Worm (Caenorhabditis elegans) whole organism, mixed stage, embryonic: ENCODE results near the gene sri-73.

Experiments used
- M03D4.4 ChIP-seq: sonication (generic microtip); optimal IDR thresholded peaks from 2 replicates; lab custom pipeline; 2017; ENCODE audit warnings: mild to moderate bottlenecking, missing genetic modification characterization, missing compliant biosample characterization
- bed-3 ChIP-seq: fragments of 200-800 bp; sonication (Bioruptor generic); optimal IDR thresholded peaks from 3 replicates; lab custom pipeline; 2018; ENCODE audit warnings: mild to moderate bottlenecking, missing genetic modification characterization, moderate library complexity, missing compliant biosample characterization
- blmp-1 ChIP-seq: fragments of 150-350 bp; optimal IDR thresholded peaks from 2 replicates; lab custom pipeline; 2014; ENCODE audit warnings: missing biosample characterization, missing genetic modification characterization
- ceh-43 ChIP-seq: fragments of 200-800 bp; sonication (Bioruptor generic); optimal IDR thresholded peaks from 2 replicates; lab custom pipeline; 2018; ENCODE audit warnings: mild to moderate bottlenecking, missing genetic modification characterization, moderate library complexity, missing compliant biosample characterization
- ceh-83 ChIP-seq: fragments of 200-800 bp; sonication (Bioruptor generic); optimal IDR thresholded peaks from 2 replicates; lab custom pipeline; 2018; ENCODE audit warnings: mild to moderate bottlenecking, missing genetic modification characterization, missing compliant biosample characterization
- ces-1 ChIP-seq: fragments of 150-350 bp; optimal IDR thresholded peaks from 2 replicates; lab custom pipeline; 2014; ENCODE audit warnings: missing biosample characterization, missing genetic modification reagents, missing genetic modification characterization
- cnd-1 ChIP-seq: fragments of 200-800 bp; sonication (Bioruptor generic); optimal IDR thresholded peaks from 2 replicates; lab custom pipeline; 2018; ENCODE audit warnings: mild to moderate bottlenecking, missing genetic modification characterization, missing compliant biosample characterization
- drap-1 ChIP-seq: fragments of 200-800 bp; sonication (Bioruptor generic); optimal IDR thresholded peaks from 3 replicates; lab custom pipeline; 2018; ENCODE audit warnings: mild to moderate bottlenecking, missing genetic modification characterization, missing compliant biosample characterization
- elt-1 ChIP-seq: sonication (generic microtip); optimal IDR thresholded peaks from 2 replicates; lab custom pipeline; 2017; ENCODE audit warnings: missing genetic modification characterization, mild to moderate bottlenecking, missing compliant biosample characterization, antibody characterized with exemption, moderate library complexity, borderline replicate concordance; ENCODE audit not compliant: insufficient read depth
- elt-3 ChIP-seq: fragments of 150-350 bp; optimal IDR thresholded peaks from 2 replicates; lab custom pipeline; 2014; ENCODE audit warnings: missing biosample characterization, missing genetic modification characterization
- flh-1 ChIP-seq: fragments of 200-800 bp; sonication (Bioruptor generic); optimal IDR thresholded peaks from 2 replicates; lab custom pipeline; 2018; ENCODE audit warnings: mild to moderate bottlenecking, missing genetic modification characterization, moderate library complexity, missing compliant biosample characterization
- ham-2 ChIP-seq: fragments of 200-800 bp; sonication (Bioruptor generic); optimal IDR thresholded peaks from 2 replicates; lab custom pipeline; 2018; ENCODE audit warnings: mild to moderate bottlenecking, missing genetic modification characterization, missing compliant biosample characterization
- hlh-1 ChIP-seq: fragments of 150-350 bp; optimal IDR thresholded peaks from 2 replicates; lab custom pipeline; 2014; ENCODE audit warnings: missing biosample characterization, missing genetic modification reagents, missing genetic modification characterization
- lin-32 ChIP-seq: fragments of 200-800 bp; sonication (Bioruptor generic); optimal IDR thresholded peaks from 2 replicates; lab custom pipeline; 2018; ENCODE audit warnings: mild to moderate bottlenecking, missing genetic modification characterization, missing compliant biosample characterization
- lsy-2 ChIP-seq: fragments of 150-350 bp; optimal IDR thresholded peaks from 2 replicates; lab custom pipeline; 2014; ENCODE audit warnings: missing biosample characterization, missing genetic modification characterization
- mab-5 ChIP-seq: fragments of 150-350 bp; optimal IDR thresholded peaks from 2 replicates; lab custom pipeline; 2014; ENCODE audit warnings: missing biosample characterization, missing genetic modification characterization
- mep-1 ChIP-seq: fragments of 150-350 bp; optimal IDR thresholded peaks from 2 replicates; lab custom pipeline; 2017; ENCODE audit warnings: missing biosample characterization, missing genetic modification reagents, missing genetic modification characterization, inconsistent platforms
- mls-2 ChIP-seq: sonication (generic microtip); optimal IDR thresholded peaks from 2 replicates; lab custom pipeline; 2016; ENCODE audit warnings: mild to moderate bottlenecking, missing genetic modification characterization, moderate library complexity, missing compliant biosample characterization
- nhr-12 ChIP-seq: fragments of 150-350 bp; optimal IDR thresholded peaks from 2 replicates; lab custom pipeline; 2014; ENCODE audit warnings: missing biosample characterization, missing genetic modification characterization
- nhr-2 ChIP-seq: fragments of 150-350 bp; optimal IDR thresholded peaks from 2 replicates; lab custom pipeline; 2014; ENCODE audit warnings: missing biosample characterization, missing genetic modification characterization
- nhr-237 ChIP-seq: fragments of 150-350 bp; optimal IDR thresholded peaks from 2 replicates; lab custom pipeline; 2014; ENCODE audit warnings: missing biosample characterization, missing genetic modification characterization
- nhr-28 ChIP-seq: fragments of 150-350 bp; optimal IDR thresholded peaks from 2 replicates; lab custom pipeline; 2014; ENCODE audit warnings: missing biosample characterization, missing genetic modification characterization
- nhr-76 ChIP-seq: sonication (generic microtip); optimal IDR thresholded peaks from 2 replicates; lab custom pipeline; 2017; ENCODE audit warnings: missing biosample characterization, missing genetic modification characterization
- pha-4 ChIP-seq: fragments of 150-350 bp; optimal IDR thresholded peaks from 2 replicates; lab custom pipeline; 2018; ENCODE audit warnings: missing biosample characterization, missing genetic modification reagents, missing genetic modification characterization
- sptf-1 ChIP-seq: sonication (generic microtip); optimal IDR thresholded peaks from 2 replicates; lab custom pipeline; 2017; ENCODE audit warnings: mild to moderate bottlenecking, missing genetic modification characterization, moderate library complexity, missing compliant biosample characterization
- tbx-8 ChIP-seq: fragments of 200-800 bp; sonication (Bioruptor generic); optimal IDR thresholded peaks from 2 replicates; lab custom pipeline; 2018; ENCODE audit warnings: mild to moderate bottlenecking, missing genetic modification characterization, moderate library complexity, missing compliant biosample characterization
- unc-120 ChIP-seq: sonication (generic microtip); optimal IDR thresholded peaks from 2 replicates; lab custom pipeline; 2017; ENCODE audit warnings: missing genetic modification characterization, missing compliant biosample characterization; ENCODE audit not compliant: poor library complexity, severe bottlenecking
- unc-39 ChIP-seq: fragments of 150-350 bp; optimal IDR thresholded peaks from 2 replicates; lab custom pipeline; 2014; ENCODE audit warnings: missing biosample characterization, missing genetic modification characterization
- unc-62 ChIP-seq: fragments of 150-350 bp; optimal IDR thresholded peaks from 2 replicates; lab custom pipeline; 2014; ENCODE audit warnings: missing biosample characterization, missing genetic modification reagents, missing genetic modification characterization
- zip-8 ChIP-seq: fragments of 150-350 bp; optimal IDR thresholded peaks from 2 replicates; lab custom pipeline; 2014; ENCODE audit warnings: missing biosample characterization, missing genetic modification characterization
- ztf-11 ChIP-seq: fragments of 150-350 bp; optimal IDR thresholded peaks from 2 replicates; lab custom pipeline; 2014; ENCODE audit warnings: missing biosample characterization, missing genetic modification characterization

Gene sri-73

DNA sequence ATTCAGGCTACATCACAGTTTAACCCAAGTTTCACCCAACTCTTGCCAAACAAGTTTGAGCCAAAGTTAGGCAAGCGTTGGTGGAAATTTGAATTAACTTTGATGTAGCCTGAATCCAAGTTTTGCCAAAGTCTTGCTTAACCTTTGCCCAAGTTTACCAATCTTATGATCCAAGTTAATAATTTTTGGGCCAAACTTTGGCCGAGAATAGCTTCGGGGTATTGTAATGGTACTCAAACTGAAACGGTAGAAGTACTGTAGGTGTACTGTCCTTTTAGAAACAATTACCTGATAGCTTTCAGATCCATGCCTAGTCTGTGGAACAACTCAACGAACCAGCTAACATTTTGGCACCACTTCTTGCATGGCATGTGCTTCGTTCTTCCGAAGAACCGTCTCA is 34.3 kb upstream of the sri-73 start, which contains the start of gene nhr-251:
Gene nhr-251, plus strand, starts transcription at position 301 of the 400 bp plus-strand sequence.
- TF ChIP-seq bed-3 (GFP tag; lab: Kevin White, UChicago) (no peak), drap-1 (GFP tag; lab: Kevin White, UChicago) (no peak), ceh-43 (GFP tag; lab: Kevin White, UChicago) (no peak), flh-1 (no peak), lin-32 (GFP tag; lab: Kevin White, UChicago) (no peak), mab-5 (no peak), hlh-1 (no peak), lsy-2 (tag; lab: Kevin White, UChicago) (no peak), cnd-1 (tag; lab: Kevin White, UChicago) (no peak), zip-8 (tag; lab: Kevin White, UChicago) (no peak), tbx-8 (GFP tag; lab: Kevin White, UChicago) (no peak), nhr-76 (tag; lab: Kevin White, UChicago) (no peak), M03D4.4 (tag; lab: Kevin White, UChicago) (no peak)

DNA sequence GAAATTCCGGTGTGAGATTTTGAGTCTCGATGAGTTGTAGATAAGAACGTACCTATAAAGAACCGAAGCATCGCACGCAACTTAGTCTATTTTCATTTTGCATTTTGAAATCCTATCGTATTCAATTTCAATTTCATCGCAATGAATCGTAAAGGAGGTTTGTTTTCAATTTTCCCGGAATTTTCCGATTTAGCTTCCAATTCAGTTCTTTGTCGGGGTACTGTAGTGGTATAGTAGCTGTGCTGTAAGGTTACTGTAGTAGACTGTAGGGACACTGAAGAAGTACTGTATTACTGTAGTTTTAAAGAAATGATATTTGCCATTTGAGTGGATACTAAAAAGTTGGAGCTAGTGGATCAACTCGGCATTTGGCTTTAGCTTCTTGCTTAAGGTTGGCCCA is 33.9 kb upstream of the sri-73 start:
- TF ChIP-seq ham-2 (GFP tag; lab: Kevin White, UChicago): no peak
- TF ChIP-seq M03D4.4 (tag; lab: Kevin White, UChicago): no peak
- TF ChIP-seq mab-5: no peak
- TF ChIP-seq elt-1 (tag; lab: Kevin White, UChicago): no peak
- no peak for TF ChIP-seq lin-32 (GFP tag; lab: Kevin White, UChicago)
- no peak for TF ChIP-seq mls-2
- no peak for TF ChIP-seq nhr-12 (tag; lab: Kevin White, UChicago)
- TF ChIP-seq, all 35 proteins: peak for 0

DNA sequence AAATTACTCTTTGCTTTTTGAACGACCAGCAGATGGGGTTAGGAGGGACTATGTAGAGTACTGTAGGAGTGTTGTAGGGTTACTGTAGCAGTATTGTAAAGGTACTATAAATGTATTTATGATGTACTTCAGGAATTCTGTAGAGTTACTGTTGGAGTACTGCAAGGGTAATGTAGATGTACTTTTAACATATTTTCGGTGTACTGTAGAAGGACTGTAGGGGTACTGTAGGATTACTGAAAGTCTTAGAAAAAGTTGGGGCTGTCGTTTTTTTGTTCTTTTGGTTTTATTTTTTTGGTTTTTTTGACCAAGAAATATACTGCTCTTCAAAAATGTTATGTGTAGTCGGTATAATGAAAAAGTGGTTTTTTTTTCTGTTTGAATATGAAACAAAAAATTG is 32.7 kb upstream of the sri-73 start:
- TF ChIP-seq drap-1 (GFP tag; lab: Kevin White, UChicago): no peak
- TF ChIP-seq mep-1: no peak

- TF ChIP-seq tbx-8 (GFP tag; lab: Kevin White, UChicago) (no peak), mep-1 (no peak), nhr-28 (tag; lab: Kevin White, UChicago) (no peak), unc-62 (no peak), drap-1 (GFP tag; lab: Kevin White, UChicago) (no peak), zip-8 (tag; lab: Kevin White, UChicago) (no peak), nhr-12 (tag; lab: Kevin White, UChicago) (no peak), blmp-1 (tag; lab: Kevin White, UChicago) (no peak), ceh-83 (GFP tag; lab: Kevin White, UChicago) (no peak), mab-5 (no peak), mls-2 (no peak), nhr-2 (tag; lab: Kevin White, UChicago) (no peak), ztf-11 (tag; lab: Kevin White, UChicago) (no peak), sptf-1 (tag; lab: Kevin White, UChicago) (no peak), lsy-2 (tag; lab: Kevin White, UChicago) (no peak), lin-32 (GFP tag; lab: Kevin White, UChicago) (no peak), hlh-1 (no peak), cnd-1 (tag; lab: Kevin White, UChicago) (no peak), ces-1 (GFP tag; lab: Kevin White, UChicago) (no peak), unc-120 (tag; lab: Kevin White, UChicago) (no peak)
Observed at ce11 chrV:597823-598222, 31.9 kb upstream of the sri-73 start.

- TF ChIP-seq mls-2 (no peak), drap-1 (GFP tag; lab: Kevin White, UChicago) (no peak), elt-3 (no peak), tbx-8 (GFP tag; lab: Kevin White, UChicago) (no peak), lin-32 (GFP tag; lab: Kevin White, UChicago) (no peak), mab-5 (no peak), pha-4 (tag; lab: Kevin White, UChicago) (no peak), ham-2 (GFP tag; lab: Kevin White, UChicago) (no peak), bed-3 (GFP tag; lab: Kevin White, UChicago) (no peak), unc-62 (no peak), flh-1 (no peak), sptf-1 (tag; lab: Kevin White, UChicago) (no peak), nhr-237 (tag; lab: Kevin White, UChicago) (no peak), nhr-28 (tag; lab: Kevin White, UChicago) (no peak), cnd-1 (tag; lab: Kevin White, UChicago) (no peak), unc-39 (tag; lab: Kevin White, UChicago) (no peak)
Observed at ce11 chrV:596923-597322, 31.0 kb upstream of the sri-73 start.
